Fruit fly (Drosophila melanogaster) whole organism, embryonic: ENCODE data around the gene Mst89B.

ENCODE experiments used
- Asciz ChIP-seq: fragments of 200-800 bp; sonication (Bioruptor generic); optimal IDR thresholded peaks from 2 replicates; lab custom pipeline; 2017; ENCODE audit warnings: missing biosample characterization, mild to moderate bottlenecking, missing genetic modification characterization, missing genetic modification reagents
- CG10209 ChIP-seq: fragments of 200-800 bp; sonication (Bioruptor generic); optimal IDR thresholded peaks from 3 replicates; lab custom pipeline; 2017; ENCODE audit warnings: missing biosample characterization, mild to moderate bottlenecking, missing genetic modification characterization, missing genetic modification reagents
- CG10543 ChIP-seq: fragments of 200-800 bp; sonication (Bioruptor generic); optimal IDR thresholded peaks from 3 replicates; lab custom pipeline; 2017; ENCODE audit warnings: missing biosample characterization, mild to moderate bottlenecking, missing genetic modification characterization, moderate library complexity
- CG11247 ChIP-seq: fragments of 200-800 bp; sonication (Bioruptor generic); IDR thresholded peaks from 2 replicates; pipeline ENCODE4 v1.3.6; 2022; ENCODE audit warnings: missing biosample characterization, missing genetic modification characterization
- CG12299 ChIP-seq: fragments of 200-800 bp; sonication (Bioruptor generic); optimal IDR thresholded peaks from 2 replicates; lab custom pipeline; 2018; ENCODE audit warnings: missing biosample characterization, mild to moderate bottlenecking, missing genetic modification characterization
- CG12769 ChIP-seq: fragments of 200-800 bp; sonication (Bioruptor generic); optimal IDR thresholded peaks from 2 replicates; lab custom pipeline; 2019; ENCODE audit warnings: missing biosample characterization, mild to moderate bottlenecking, missing genetic modification characterization, moderate library complexity
- CG13894 ChIP-seq: fragments of 200-800 bp; sonication (Bioruptor generic); optimal IDR thresholded peaks from 3 replicates; lab custom pipeline; 2018; ENCODE audit warnings: missing biosample characterization, mild to moderate bottlenecking, missing genetic modification characterization, moderate library complexity
- CG1529 ChIP-seq: fragments of 200-800 bp; sonication (Bioruptor generic); optimal IDR thresholded peaks from 3 replicates; lab custom pipeline; 2018; ENCODE audit warnings: missing biosample characterization, missing genetic modification characterization
- CG17385 ChIP-seq: fragments of 200-800 bp; sonication (Bioruptor generic); optimal IDR thresholded peaks from 3 replicates; lab custom pipeline; 2018; ENCODE audit warnings: missing biosample characterization, mild to moderate bottlenecking, missing genetic modification characterization
- CG17829 ChIP-seq: fragments of 200-800 bp; optimal IDR thresholded peaks from 2 replicates; lab custom pipeline; 2019; ENCODE audit warnings: missing biosample characterization, mild to moderate bottlenecking, missing genetic modification characterization, moderate library complexity
- CG1792 ChIP-seq: fragments of 200-800 bp; sonication (Bioruptor generic); optimal IDR thresholded peaks from 2 replicates; lab custom pipeline; 2016; ENCODE audit warnings: missing biosample characterization, missing genetic modification characterization
- CG2116 ChIP-seq: fragments of 200-800 bp; sonication (Bioruptor generic); optimal IDR thresholded peaks from 3 replicates; lab custom pipeline; 2018; ENCODE audit warnings: missing biosample characterization, mild to moderate bottlenecking, missing genetic modification characterization
- CG3065 ChIP-seq: fragments of 200-800 bp; sonication (Bioruptor generic); optimal IDR thresholded peaks from 2 replicates; lab custom pipeline; 2016; ENCODE audit warnings: missing biosample characterization, missing genetic modification characterization
- CG33557 ChIP-seq: fragments of 200-800 bp; sonication (Bioruptor generic); optimal IDR thresholded peaks from 2 replicates; lab custom pipeline; 2019; ENCODE audit warnings: missing biosample characterization, mild to moderate bottlenecking, missing genetic modification characterization, moderate library complexity
- CG4424 ChIP-seq: fragments of 200-800 bp; sonication (Bioruptor generic); optimal IDR thresholded peaks from 3 replicates; lab custom pipeline; 2016; ENCODE audit warnings: missing biosample characterization, missing genetic modification characterization
- CG4707 ChIP-seq: fragments of 200-800 bp; sonication (Bioruptor generic); optimal IDR thresholded peaks from 2 replicates; lab custom pipeline; 2018; ENCODE audit warnings: missing biosample characterization, mild to moderate bottlenecking, missing genetic modification characterization, moderate library complexity
- CG5180 ChIP-seq: fragments of 200-800 bp; sonication (Bioruptor generic); optimal IDR thresholded peaks from 3 replicates; lab custom pipeline; 2017; ENCODE audit warnings: missing biosample characterization, missing genetic modification characterization, mild to moderate bottlenecking, moderate library complexity, missing genetic modification reagents
- CG5953 ChIP-seq: fragments of 200-800 bp; sonication (Bioruptor generic); IDR thresholded peaks from 2 replicates; pipeline ENCODE4 v1.3.6; 2022; ENCODE audit warnings: missing biosample characterization, missing genetic modification characterization
- CG6272 ChIP-seq: fragments of 200-800 bp; sonication (Bioruptor generic); IDR thresholded peaks from 2 replicates; pipeline ENCODE4 v1.3.6; 2022; ENCODE audit warnings: missing biosample characterization, missing genetic modification characterization
- CG7357 ChIP-seq: fragments of 200-800 bp; sonication (Bioruptor generic); IDR thresholded peaks from 3 replicates; pipeline ENCODE4 v1.3.6; 2022; ENCODE audit warnings: missing biosample characterization, missing genetic modification characterization
- CG8281 ChIP-seq: fragments of 200-800 bp; sonication (Bioruptor generic); optimal IDR thresholded peaks from 2 replicates; lab custom pipeline; 2018; ENCODE audit warnings: missing biosample characterization, mild to moderate bottlenecking, missing genetic modification characterization, moderate library complexity
- CG8290 ChIP-seq, 3 experiments: fragments of 200-800 bp; sonication (Bioruptor generic); optimal IDR thresholded peaks; 2 replicates each; lab custom pipeline; 2016 to 2019; ENCODE audit warnings: missing biosample characterization in 3 of 3, missing genetic modification characterization in 3 of 3, mild to moderate bottlenecking in 2 of 3, moderate library complexity in 1 of 3
- CG9727 ChIP-seq: fragments of 200-800 bp; sonication (Bioruptor generic); optimal IDR thresholded peaks from 3 replicates; lab custom pipeline; 2017; ENCODE audit warnings: missing biosample characterization, mild to moderate bottlenecking, missing genetic modification characterization
- CoRest ChIP-seq: fragments of 200-800 bp; sonication (Bioruptor generic); optimal IDR thresholded peaks from 3 replicates; lab custom pipeline; 2018; ENCODE audit warnings: missing biosample characterization, mild to moderate bottlenecking, missing genetic modification characterization, moderate library complexity
- Deaf1 ChIP-seq: fragments of 200-800 bp; optimal IDR thresholded peaks from 3 replicates; lab custom pipeline; 2019; ENCODE audit warnings: missing biosample characterization, mild to moderate bottlenecking, missing genetic modification characterization, moderate library complexity
- Dfd ChIP-seq, 2 experiments: fragments of >200 bp; optimal IDR thresholded peaks; 2 replicates each; lab custom pipeline; 2017; ENCODE audit warnings: missing biosample characterization in 2 of 2, missing genetic modification characterization in 2 of 2
- HHEX ChIP-seq: fragments of 200-800 bp; sonication (Bioruptor generic); optimal IDR thresholded peaks from 3 replicates; lab custom pipeline; 2017; ENCODE audit warnings: missing biosample characterization, mild to moderate bottlenecking, missing genetic modification characterization, missing genetic modification reagents
- Med ChIP-seq: fragments of 200-800 bp; sonication (Bioruptor generic); peaks from one replicate; lab custom pipeline; 2016; ENCODE audit warnings: missing biosample characterization, missing genetic modification characterization, mild to moderate bottlenecking, inconsistent platforms, moderate library complexity
- Mes4 ChIP-seq: fragments of 200-800 bp; sonication (Bioruptor generic); optimal IDR thresholded peaks from 2 replicates; lab custom pipeline; 2016; ENCODE audit warnings: missing biosample characterization, missing genetic modification characterization
- NFAT ChIP-seq: fragments of 200-800 bp; sonication (Bioruptor generic); IDR thresholded peaks from 2 replicates; pipeline ENCODE4 v1.3.6; 2022; ENCODE audit warnings: missing biosample characterization, missing genetic modification characterization
- Sox100B ChIP-seq: fragments of 200-800 bp; sonication (Bioruptor generic); optimal IDR thresholded peaks from 3 replicates; lab custom pipeline; 2018; ENCODE audit warnings: missing biosample characterization, mild to moderate bottlenecking, missing genetic modification characterization
- abd-A ChIP-seq: fragments of 200-800 bp; sonication (Bioruptor generic); optimal IDR thresholded peaks from 3 replicates; lab custom pipeline; 2019; ENCODE audit warnings: missing biosample characterization, mild to moderate bottlenecking, missing genetic modification characterization, moderate library complexity
- bsh ChIP-seq, 2 experiments: fragments of 200-800 bp; sonication (Bioruptor generic); optimal IDR thresholded peaks; 2 replicates each; lab custom pipeline; 2017 to 2018; ENCODE audit warnings: mild to moderate bottlenecking in 2 of 2, missing biosample characterization in 2 of 2, missing genetic modification characterization in 2 of 2, moderate library complexity in 1 of 2
- cas ChIP-seq: fragments of 200-800 bp; sonication (Bioruptor generic); IDR thresholded peaks from 2 replicates; pipeline ENCODE4 v1.3.6; 2022; ENCODE audit warnings: missing biosample characterization, missing genetic modification characterization
- corto ChIP-seq: fragments of 200-800 bp; sonication (Bioruptor generic); optimal IDR thresholded peaks from 2 replicates; lab custom pipeline; 2016; ENCODE audit warnings: missing biosample characterization, mild to moderate bottlenecking, missing genetic modification characterization, moderate library complexity
- dmrt11E ChIP-seq: fragments of 200-800 bp; sonication (Bioruptor generic); optimal IDR thresholded peaks from 3 replicates; lab custom pipeline; 2018; ENCODE audit warnings: missing biosample characterization, mild to moderate bottlenecking, missing genetic modification characterization, moderate library complexity
- eyg ChIP-seq: fragments of 200-800 bp; sonication (Bioruptor generic); optimal IDR thresholded peaks from 3 replicates; lab custom pipeline; 2016; ENCODE audit warnings: missing biosample characterization, missing genetic modification characterization
- gcm2 ChIP-seq: fragments of 200-800 bp; sonication (Bioruptor generic); optimal IDR thresholded peaks from 2 replicates; lab custom pipeline; 2016; ENCODE audit warnings: missing biosample characterization, missing genetic modification characterization
- kni ChIP-seq: fragments of 200-800 bp; sonication (Bioruptor generic); optimal IDR thresholded peaks from 3 replicates; lab custom pipeline; 2017; ENCODE audit warnings: mild to moderate bottlenecking, missing biosample characterization, missing genetic modification reagents, missing genetic modification characterization
- lmd ChIP-seq: fragments of 200-800 bp; sonication (Bioruptor generic); IDR thresholded peaks from 2 replicates; pipeline ENCODE4 v1.3.6; 2022; ENCODE audit warnings: missing biosample characterization, missing genetic modification characterization
- nerfin-1 ChIP-seq: fragments of 200-800 bp; sonication (Bioruptor generic); optimal IDR thresholded peaks from 3 replicates; lab custom pipeline; 2019; ENCODE audit warnings: missing biosample characterization, mild to moderate bottlenecking, missing genetic modification characterization, moderate library complexity
- nom ChIP-seq: fragments of 200-800 bp; sonication (Bioruptor generic); optimal IDR thresholded peaks from 2 replicates; lab custom pipeline; 2017; ENCODE audit warnings: missing biosample characterization, missing genetic modification characterization, mild to moderate bottlenecking, moderate library complexity, missing genetic modification reagents
- pan ChIP-seq, 4 experiments: fragments of >200 bp in 3 of 4; fragments of 200-800 bp in 1 of 4; sonication (Bioruptor generic) in 1 of 4; optimal IDR thresholded peaks in 3 of 4; IDR thresholded peaks in 1 of 4; 2 replicates each; pipeline versions ENCODE4 v1.3.6 to Lab custom; 2017 to 2022; ENCODE audit warnings: missing biosample characterization in 2 of 4, missing genetic modification characterization in 2 of 4, mixed read lengths in 1 of 4
- pros ChIP-seq: fragments of 200-800 bp; sonication (Bioruptor generic); optimal IDR thresholded peaks from 3 replicates; lab custom pipeline; 2019; ENCODE audit warnings: missing biosample characterization, mild to moderate bottlenecking, missing genetic modification characterization, moderate library complexity
- sqz ChIP-seq: fragments of 200-800 bp; sonication (Bioruptor generic); optimal IDR thresholded peaks from 3 replicates; lab custom pipeline; 2018; ENCODE audit warnings: missing biosample characterization, mild to moderate bottlenecking, missing genetic modification characterization
- tin ChIP-seq: fragments of 200-800 bp; sonication (Bioruptor generic); optimal IDR thresholded peaks from 3 replicates; lab custom pipeline; 2016; ENCODE audit warnings: missing biosample characterization, missing genetic modification characterization
- wdn ChIP-seq: fragments of 200-800 bp; sonication (Bioruptor generic); IDR thresholded peaks from 2 replicates; pipeline ENCODE4 v1.3.6; 2022; ENCODE audit warnings: missing biosample characterization, missing genetic modification characterization
- wek ChIP-seq: fragments of 200-800 bp; sonication (Bioruptor generic); optimal IDR thresholded peaks from 3 replicates; lab custom pipeline; 2018; ENCODE audit warnings: missing biosample characterization, mild to moderate bottlenecking, missing genetic modification characterization, moderate library complexity

The Mst89B gene

DNA sequence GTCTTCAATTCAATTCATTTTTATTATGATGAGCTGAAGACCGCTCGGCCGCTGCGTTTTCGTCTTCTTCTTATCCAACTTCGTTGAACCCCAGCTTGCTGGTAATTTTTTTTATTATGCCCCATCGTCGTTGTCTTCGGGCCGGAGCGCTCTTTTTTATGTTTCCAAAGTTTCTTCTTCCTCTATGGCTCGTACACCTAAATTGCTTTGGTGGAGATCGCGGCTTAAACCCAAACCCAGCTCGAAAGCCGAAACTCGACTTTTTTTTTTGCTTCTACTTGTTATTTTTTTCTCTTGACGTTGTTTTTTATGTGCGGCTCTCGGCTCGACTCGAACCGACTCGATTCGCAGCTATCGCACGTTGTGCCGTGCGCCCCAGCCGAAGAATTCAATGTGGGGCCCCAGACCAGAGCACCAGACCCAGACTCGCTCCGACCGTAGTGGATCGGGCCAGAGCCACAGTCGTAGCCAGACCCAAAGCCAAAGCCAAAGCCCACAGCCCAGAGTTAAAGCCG, 13.9 kb upstream of the Mst89B start:
- TF ChIP-seq pros (GFP tag; lab: Kevin White, UChicago) (peak; percentile 91), bsh (GFP tag; optimal IDR thresholded peaks at IDR 0.05; lab: Kevin White, UChicago) (peak in 1 of 2 experiments; percentile 58), abd-A (tag; lab: Kevin White, UChicago) (peak; percentile 68), CG5953 (GFP tag; lab: Robert Waterston, UW) (no peak), Med (GFP tag; lab: Kevin White, UChicago) (peak; percentile 71), kni (GFP tag; lab: Kevin White, UChicago) (peak; percentile 28), CG12769 (tag; lab: Kevin White, UChicago) (peak; percentile 33), nom (GFP tag; lab: Kevin White, UChicago) (peak; percentile 87), CG13894 (tag; lab: Kevin White, UChicago) (peak; percentile 81), CG1792 (GFP tag; lab: Kevin White, UChicago) (no peak), CG17385 (GFP tag; lab: Kevin White, UChicago) (peak; percentile 66), CG10543 (peak; percentile 98), sqz (GFP tag; lab: Kevin White, UChicago) (peak; percentile 97), Deaf1 (tag; lab: Kevin White, UChicago) (peak; percentile 78), Asciz (no peak), CG5180 (peak; percentile 78), corto (GFP tag; lab: Kevin White, UChicago) (peak; percentile 25), eyg (no peak), CG8290 (GFP tag; optimal IDR thresholded peaks at IDR 0.05; lab: Kevin White, UChicago) (no peak), CG8290 (tag; optimal IDR thresholded peaks at IDR 0.05; lab: Kevin White, UChicago) (peak in 1 of 2 experiments; percentile 57)

DNA sequence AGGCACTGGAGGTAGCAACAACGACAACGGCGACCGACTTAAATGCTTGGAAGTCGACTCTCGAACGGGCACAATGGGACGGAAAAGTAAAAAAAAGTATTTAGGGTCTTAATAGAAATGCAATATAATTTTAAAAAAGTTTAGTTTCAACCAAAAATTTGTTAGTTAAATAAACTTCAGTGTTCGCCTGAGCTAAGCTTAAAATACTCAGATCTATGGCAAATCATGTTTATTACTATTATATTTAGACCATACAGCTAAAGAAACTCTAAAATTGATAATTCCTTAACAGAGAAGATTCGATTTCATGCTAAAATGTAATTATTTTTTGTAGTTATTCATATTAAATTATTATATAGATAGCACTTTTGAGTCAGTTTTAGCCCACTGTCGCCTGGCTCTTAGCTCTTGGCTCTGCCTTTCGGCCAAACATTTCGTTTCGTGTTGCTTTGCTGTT, 13.4 kb upstream of the Mst89B start:
- TF ChIP-seq HHEX (GFP tag; lab: Kevin White, UChicago): peak; percentile 80
- TF ChIP-seq CG4424 (GFP tag; lab: Kevin White, UChicago): peak; percentile 87
- peak; percentile 82 for TF ChIP-seq CG10209 (GFP tag; lab: Kevin White, UChicago)
- TF ChIP-seq NFAT (GFP tag; lab: Robert Waterston, UW): no peak
- no peak for TF ChIP-seq cas (GFP tag; lab: Robert Waterston, UW)
- TF ChIP-seq CG1529 (GFP tag; lab: Kevin White, UChicago): peak; percentile 67
- TF ChIP-seq CG11247: no peak
- TF ChIP-seq CoRest (tag; lab: Kevin White, UChicago): peak; percentile 90
- peak; percentile 81 for TF ChIP-seq CG4707
- TF ChIP-seq gcm2: no peak
- peak; percentile 58 for TF ChIP-seq tin
- TF ChIP-seq CG3065 (GFP tag; lab: Kevin White, UChicago): no peak
- peak; percentile 93 for TF ChIP-seq Sox100B (GFP tag; lab: Kevin White, UChicago)
- TF ChIP-seq wek (GFP tag; lab: Kevin White, UChicago): no peak
- TF ChIP-seq Dfd (GFP tag; optimal IDR thresholded peaks at IDR 0.05; lab: Kevin White, UChicago): no peak
- peak; percentile 61 for TF ChIP-seq CG12299 (tag; lab: Kevin White, UChicago)
- TF ChIP-seq Mes4 (GFP tag; lab: Kevin White, UChicago): no peak
- no peak for TF ChIP-seq wdn (GFP tag; lab: Robert Waterston, UW)
- TF ChIP-seq CG8281: peak; percentile 53
- TF ChIP-seq CG17829 (tag; lab: Kevin White, UChicago): peak; percentile 79
- TF ChIP-seq nerfin-1 (tag; lab: Kevin White, UChicago): peak; percentile 74
- no peak for TF ChIP-seq pan (optimal IDR thresholded peaks at IDR 0.05; lab: Kevin White, UChicago)
- TF ChIP-seq pan (GFP tag; optimal IDR thresholded peaks at IDR 0.05 in 1 of 2, IDR thresholded peaks at IDR 0.05 in 1 of 2): no peak
- TF ChIP-seq CG7357 (GFP tag; lab: Robert Waterston, UW): peak; percentile 45; the same call in 1 of the 3 replicates
- no peak for TF ChIP-seq lmd
- TF ChIP-seq CG9727: peak; percentile 89
- peak; percentile 35 for TF ChIP-seq CG33557 (GFP tag; lab: Kevin White, UChicago)
- peak; percentile 67 for TF ChIP-seq dmrt11E (tag; lab: Kevin White, UChicago)
- TF ChIP-seq CG6272 (GFP tag; lab: Robert Waterston, UW): peak; percentile 52; the same call in 1 of the 2 replicates
- TF ChIP-seq CG2116 (GFP tag; lab: Kevin White, UChicago): peak; percentile 34
